Worm (Caenorhabditis elegans) whole organism, L4/young adult: ENCODE measurements around the gene Y66D12A.10.

Source experiments
- W03F9.2 ChIP-seq: fragments of 150-350 bp; optimal IDR thresholded peaks from 2 replicates; lab custom pipeline; 2014; ENCODE audit warnings: missing biosample characterization, missing genetic modification characterization
- dao-5 ChIP-seq: sonication (generic microtip); optimal IDR thresholded peaks from 2 replicates; lab custom pipeline; 2016; ENCODE audit warnings: missing genotype, missing genetic modification characterization, moderate library complexity, missing compliant biosample characterization
- him-1 ChIP-seq: sonication (generic microtip); optimal IDR thresholded peaks from 2 replicates; lab custom pipeline; 2016; ENCODE audit warnings: missing genotype, missing genetic modification reagents, missing genetic modification characterization, missing compliant biosample characterization

The Y66D12A.10 gene

ce11 chrIII:11565602-11566001 lies at the start of gene Y66D12A.10:
Y66D12A.10 (plus strand) TSS chrIII:11565874.
- TF ChIP-seq W03F9.2 (tag; lab: Kevin White, UChicago), result no peak

- TF ChIP-seq W03F9.2 (tag; lab: Kevin White, UChicago) (no peak), him-1 (tag; lab: Kevin White, UChicago) (no peak), dao-5 (tag; lab: Kevin White, UChicago) (no peak)
Measured at ce11 chrIII:11523504-11524025, 42.1 kb upstream of the Y66D12A.10 start, which contains the start of the genes Y66D12A.16 and such-1. Y66D12A.16 (plus strand) TSS chrIII:11523554. such-1 (minus strand) TSS chrIII:11523759.

- TF ChIP-seq W03F9.2 (tag; lab: Kevin White, UChicago) (peak; percentile 58), dao-5 (tag; lab: Kevin White, UChicago) (no peak)
Measured at ce11 chrIII:11524073-11524472, 41.6 kb upstream of the Y66D12A.10 start.

ce11 chrIII:11526396-11526795 lies 39.3 kb upstream of the Y66D12A.10 start, which contains the start of gene xpb-1:
xpb-1 (plus strand) TSS chrIII:11526657.
- TF ChIP-seq dao-5 (tag; lab: Kevin White, UChicago) (no peak), W03F9.2 (tag; lab: Kevin White, UChicago) (peak; percentile 3)

- TF ChIP-seq W03F9.2 (tag; lab: Kevin White, UChicago) (no peak), dao-5 (tag; lab: Kevin White, UChicago) (no peak), him-1 (tag; lab: Kevin White, UChicago) (no peak)
Measured at ce11 chrIII:11534624-11535079, 31.0 kb upstream of the Y66D12A.10 start, which contains the start of gene nrps-1. nrps-1 (plus strand) TSS chrIII:11534674.

- TF ChIP-seq dao-5 (tag; lab: Kevin White, UChicago), result no peak
- no peak for TF ChIP-seq W03F9.2 (tag; lab: Kevin White, UChicago)
- TF ChIP-seq him-1 (tag; lab: Kevin White, UChicago), result no peak
Measured at ce11 chrIII:11535453-11535852, 30.2 kb upstream of the Y66D12A.10 start.

- TF ChIP-seq him-1 (tag; lab: Kevin White, UChicago) (no peak), dao-5 (tag; lab: Kevin White, UChicago) (no peak), W03F9.2 (tag; lab: Kevin White, UChicago) (no peak)
Measured at ce11 chrIII:11544947-11545346, 20.7 kb upstream of the Y66D12A.10 start.

- TF ChIP-seq dao-5 (tag; lab: Kevin White, UChicago), result no peak
- no peak for TF ChIP-seq him-1 (tag; lab: Kevin White, UChicago)
- no peak for TF ChIP-seq W03F9.2 (tag; lab: Kevin White, UChicago)
Measured at ce11 chrIII:11548070-11548469, 17.6 kb upstream of the Y66D12A.10 start, which contains the start of gene Y66D12A.13. Y66D12A.13 (plus strand) TSS chrIII:11548370.

ce11 chrIII:11554701-11555111 lies 11.0 kb upstream of the Y66D12A.10 start:
- TF ChIP-seq W03F9.2 (tag; lab: Kevin White, UChicago), result no peak
- no peak for TF ChIP-seq him-1 (tag; lab: Kevin White, UChicago)
- no peak for TF ChIP-seq dao-5 (tag; lab: Kevin White, UChicago)

ce11 chrIII:11556860-11557259 lies 8.8 kb upstream of the Y66D12A.10 start:
- TF ChIP-seq him-1 (tag; lab: Kevin White, UChicago) (no peak), dao-5 (tag; lab: Kevin White, UChicago) (no peak), W03F9.2 (tag; lab: Kevin White, UChicago) (no peak)

- TF ChIP-seq him-1 (tag; lab: Kevin White, UChicago) (no peak), W03F9.2 (tag; lab: Kevin White, UChicago) (no peak), dao-5 (tag; lab: Kevin White, UChicago) (no peak)
Measured at ce11 chrIII:11558251-11558650, 7.4 kb upstream of the Y66D12A.10 start.

ce11 chrIII:11559677-11560076 lies 6.0 kb upstream of the Y66D12A.10 start:
- TF ChIP-seq him-1 (tag; lab: Kevin White, UChicago) (no peak), W03F9.2 (tag; lab: Kevin White, UChicago) (no peak), dao-5 (tag; lab: Kevin White, UChicago) (no peak)

- no peak for TF ChIP-seq him-1 (tag; lab: Kevin White, UChicago)
- TF ChIP-seq dao-5 (tag; lab: Kevin White, UChicago), result no peak
- no peak for TF ChIP-seq W03F9.2 (tag; lab: Kevin White, UChicago)
Measured at ce11 chrIII:11560504-11561202, 5.0 kb upstream of the Y66D12A.10 start, which contains the start of gene ztf-29. ztf-29 (plus strand) TSS chrIII:11561152.
